Fruit fly (Drosophila melanogaster) whole organism, wandering third instar larva: ENCODE data around the gene CG12402.

Experiments used
- brk ChIP-seq: fragments of 200-800 bp; sonication (Bioruptor generic); optimal IDR thresholded peaks from 2 replicates; lab custom pipeline; 2016; ENCODE audit warnings: missing biosample characterization, mild to moderate bottlenecking, missing genetic modification characterization
- lola ChIP-seq: fragments of >200 bp; optimal IDR thresholded peaks from 2 replicates; lab custom pipeline; 2017; ENCODE audit warnings: missing biosample characterization, missing genetic modification characterization
- psq ChIP-seq: fragments of 200-800 bp; sonication (Bioruptor generic); optimal IDR thresholded peaks from 3 replicates; lab custom pipeline; 2017; ENCODE audit warnings: missing biosample characterization, mild to moderate bottlenecking, missing genetic modification characterization, moderate library complexity

- TF ChIP-seq psq (GFP tag; lab: Kevin White, UChicago) (no peak), lola (GFP tag; lab: Kevin White, UChicago) (no peak), brk (GFP tag; lab: Kevin White, UChicago) (no peak)
Measured at dm6 chr3R:14096792-14097191, 11.3 kb downstream of the CG12402 start, which contains the start of gene CCHa1.
